Worm (Caenorhabditis elegans) whole organism, late embryonic: ENCODE results near the gene R13H4.7.

Source experiments
- C38D4.7 ChIP-seq: fragments of 200-800 bp; sonication (Bioruptor generic); optimal IDR thresholded peaks from 2 replicates; lab custom pipeline; 2018; ENCODE audit warnings: mild to moderate bottlenecking, missing genetic modification characterization, moderate library complexity, missing compliant biosample characterization
- eyg-1 ChIP-seq: sonication (generic microtip); optimal IDR thresholded peaks from 2 replicates; lab custom pipeline; 2016; ENCODE audit warnings: missing genotype, missing genetic modification characterization, missing compliant biosample characterization
- nhr-11 ChIP-seq: fragments of 150-350 bp; optimal IDR thresholded peaks from 2 replicates; lab custom pipeline; 2014; ENCODE audit warnings: missing biosample characterization, missing genetic modification characterization
- pax-1 ChIP-seq: fragments of 150-350 bp; optimal IDR thresholded peaks from 2 replicates; lab custom pipeline; 2014; ENCODE audit warnings: missing biosample characterization, missing genetic modification characterization
- pha-2 ChIP-seq: sonication (generic microtip); optimal IDR thresholded peaks from 2 replicates; lab custom pipeline; 2017; ENCODE audit warnings: mild to moderate bottlenecking, missing genetic modification characterization, missing compliant biosample characterization
- pha-4 ChIP-seq: fragments of 150-350 bp; optimal IDR thresholded peaks from 2 replicates; lab custom pipeline; 2018; ENCODE audit warnings: missing biosample characterization, missing genetic modification reagents, missing genetic modification characterization
- syd-9 ChIP-seq: sonication (generic microtip); optimal IDR thresholded peaks from 2 replicates; lab custom pipeline; 2016; ENCODE audit warnings: mild to moderate bottlenecking, missing genetic modification characterization, moderate library complexity, missing compliant biosample characterization
- unc-42 ChIP-seq: sonication (generic microtip); optimal IDR thresholded peaks from 2 replicates; lab custom pipeline; 2016; ENCODE audit warnings: missing genotype, missing genetic modification characterization, missing compliant biosample characterization

ce11 chrV:11820551-11820950 lies 47.5 kb downstream of the R13H4.7 start:
- no peak for TF ChIP-seq unc-42
- TF ChIP-seq C38D4.7 (GFP tag; lab: Kevin White, UChicago): no peak
- TF ChIP-seq syd-9 (tag; lab: Kevin White, UChicago): no peak
- TF ChIP-seq pha-2: no peak
- TF ChIP-seq eyg-1: no peak
- TF ChIP-seq pha-4 (tag; lab: Kevin White, UChicago): no peak
- TF ChIP-seq pax-1 (tag; lab: Kevin White, UChicago): no peak
- TF ChIP-seq nhr-11 (tag; lab: Kevin White, UChicago): no peak
